In genomic region chrV:11826967-11827366, ce11 we compare ENCODE assay signal across 1 worm cellular context.
TF ChIP-seq lines count a peak whose summit lies in the region.

mpst-1 (minus strand) TSS chrV:11827067.
D2023.6 (plus strand) TSS chrV:11827354.

TF ChIP-seq in whole organism, L1 larva, 84 proteins besides CTCF, POLR2A, EP300 and RAD21 (continued from another document):
- TF ChIP-seq lir-3 (tag; optimal IDR thresholded peaks at IDR 0.05; lab: Kevin White, UChicago; ENCODE audit: poor library complexity), result no peak
